Fruit fly (Drosophila melanogaster) whole organism, embryonic: ENCODE measurements around the gene CG2816.

ENCODE experiments used
- Blimp-1 ChIP-seq: fragments of 200-800 bp; sonication (Bioruptor generic); optimal IDR thresholded peaks from 3 replicates; lab custom pipeline; 2018; ENCODE audit warnings: missing biosample characterization, missing genetic modification characterization, mild to moderate bottlenecking, moderate library complexity, missing genetic modification reagents
- BtbVII ChIP-seq: fragments of 200-800 bp; sonication (Bioruptor generic); optimal IDR thresholded peaks from 3 replicates; lab custom pipeline; 2017; ENCODE audit warnings: missing biosample characterization, mild to moderate bottlenecking, missing genetic modification characterization
- CG1024 ChIP-seq: fragments of 200-800 bp; sonication (Bioruptor generic); IDR thresholded peaks from 2 replicates; pipeline ENCODE4 v1.3.6; 2022; ENCODE audit warnings: missing biosample characterization, missing genetic modification characterization
- CG10267 ChIP-seq: fragments of 200-800 bp; sonication (Bioruptor generic); optimal IDR thresholded peaks from 2 replicates; lab custom pipeline; 2018; ENCODE audit warnings: missing biosample characterization, mild to moderate bottlenecking, missing genetic modification characterization, moderate library complexity
- CG10654 ChIP-seq: fragments of 200-800 bp; sonication (Bioruptor generic); optimal IDR thresholded peaks from 2 replicates; lab custom pipeline; 2016; ENCODE audit warnings: missing biosample characterization, missing genetic modification characterization
- CG12744 ChIP-seq: fragments of 200-800 bp; sonication (Bioruptor generic); optimal IDR thresholded peaks from 2 replicates; lab custom pipeline; 2016; ENCODE audit warnings: missing biosample characterization, missing genetic modification characterization
- CG13424 ChIP-seq: fragments of 200-800 bp; sonication (Bioruptor generic); optimal IDR thresholded peaks from 2 replicates; lab custom pipeline; 2019; ENCODE audit warnings: missing biosample characterization, mild to moderate bottlenecking, missing genetic modification characterization, moderate library complexity
- CG14667 ChIP-seq: fragments of 200-800 bp; sonication (Bioruptor generic); IDR thresholded peaks from 2 replicates; pipeline ENCODE4 v1.3.6; 2022; ENCODE audit warnings: missing biosample characterization, missing genetic modification characterization
- CG15479 ChIP-seq: fragments of 200-800 bp; sonication (Bioruptor generic); optimal IDR thresholded peaks from 3 replicates; lab custom pipeline; 2019; ENCODE audit warnings: missing biosample characterization, mild to moderate bottlenecking, missing genetic modification characterization, moderate library complexity
- CG15514 ChIP-seq: fragments of 200-800 bp; sonication (Bioruptor generic); optimal IDR thresholded peaks from 3 replicates; lab custom pipeline; 2017; ENCODE audit warnings: missing biosample characterization, missing genetic modification characterization, mild to moderate bottlenecking, moderate library complexity, missing genetic modification reagents
- CG16863 ChIP-seq: fragments of 200-800 bp; sonication (Bioruptor generic); optimal IDR thresholded peaks from 3 replicates; lab custom pipeline; 2016; ENCODE audit warnings: missing biosample characterization, missing genetic modification characterization
- CG17359 ChIP-seq: fragments of 200-800 bp; sonication (Bioruptor generic); optimal IDR thresholded peaks from 3 replicates; lab custom pipeline; 2018; ENCODE audit warnings: missing biosample characterization, mild to moderate bottlenecking, missing genetic modification characterization, moderate library complexity
- CG17612 ChIP-seq: fragments of 200-800 bp; sonication (Bioruptor generic); IDR thresholded peaks from 2 replicates; pipeline ENCODE4 v1.3.6; 2022; ENCODE audit warnings: missing biosample characterization, missing genetic modification characterization
- CG2120 ChIP-seq: fragments of 200-800 bp; sonication (Bioruptor generic); optimal IDR thresholded peaks from 3 replicates; lab custom pipeline; 2016; ENCODE audit warnings: missing biosample characterization, missing genetic modification characterization
- CG3281 ChIP-seq: fragments of 200-800 bp; sonication (Bioruptor generic); optimal IDR thresholded peaks from 3 replicates; lab custom pipeline; 2017; ENCODE audit warnings: missing biosample characterization, mild to moderate bottlenecking, missing genetic modification characterization
- CG4424 ChIP-seq: fragments of 200-800 bp; sonication (Bioruptor generic); optimal IDR thresholded peaks from 3 replicates; lab custom pipeline; 2016; ENCODE audit warnings: missing biosample characterization, missing genetic modification characterization
- CG4820 ChIP-seq: fragments of 200-800 bp; sonication (Bioruptor generic); optimal IDR thresholded peaks from 3 replicates; lab custom pipeline; 2016; ENCODE audit warnings: missing biosample characterization, missing genetic modification characterization
- CG7928 ChIP-seq: fragments of 200-800 bp; sonication (Bioruptor generic); optimal IDR thresholded peaks from 2 replicates; lab custom pipeline; 2017; ENCODE audit warnings: missing biosample characterization, mild to moderate bottlenecking, missing genetic modification characterization
- CG9727 ChIP-seq: fragments of 200-800 bp; sonication (Bioruptor generic); optimal IDR thresholded peaks from 3 replicates; lab custom pipeline; 2017; ENCODE audit warnings: missing biosample characterization, mild to moderate bottlenecking, missing genetic modification characterization
- CG9797 ChIP-seq: fragments of 200-800 bp; sonication (Bioruptor generic); optimal IDR thresholded peaks from 3 replicates; lab custom pipeline; 2018; ENCODE audit warnings: missing biosample characterization, mild to moderate bottlenecking, missing genetic modification characterization
- Dll ChIP-seq: fragments of 200-800 bp; sonication (Bioruptor generic); IDR thresholded peaks from 4 replicates; pipeline ENCODE4 v1.3.6; 2022; ENCODE audit warnings: missing biosample characterization, missing genetic modification characterization; ENCODE audit not compliant: partially characterized antibody
- Doc3 ChIP-seq: fragments of 200-800 bp; sonication (Bioruptor generic); IDR thresholded peaks from 3 replicates; pipeline ENCODE4 v1.3.6; 2022; ENCODE audit warnings: missing biosample characterization, missing genetic modification characterization; ENCODE audit not compliant: partially characterized antibody
- Drgx ChIP-seq: fragments of 200-800 bp; sonication (Bioruptor generic); IDR thresholded peaks from 2 replicates; pipeline ENCODE4 v1.3.6; 2022; ENCODE audit warnings: missing biosample characterization, missing genetic modification characterization
- Hr39 ChIP-seq: fragments of >200 bp; optimal IDR thresholded peaks from 2 replicates; lab custom pipeline; 2017
- Med ChIP-seq: fragments of 200-800 bp; sonication (Bioruptor generic); peaks from one replicate; lab custom pipeline; 2016; ENCODE audit warnings: missing biosample characterization, missing genetic modification characterization, mild to moderate bottlenecking, inconsistent platforms, moderate library complexity
- Mes4 ChIP-seq: fragments of 200-800 bp; sonication (Bioruptor generic); optimal IDR thresholded peaks from 2 replicates; lab custom pipeline; 2016; ENCODE audit warnings: missing biosample characterization, missing genetic modification characterization
- Nf-YA ChIP-seq: fragments of 200-800 bp; sonication (Bioruptor generic); IDR thresholded peaks from 2 replicates; pipeline ENCODE4 v1.3.6; 2022; ENCODE audit warnings: missing biosample characterization, missing genetic modification characterization
- Nf-YC ChIP-seq: fragments of 200-800 bp; optimal IDR thresholded peaks from 3 replicates; lab custom pipeline; 2019; ENCODE audit warnings: missing biosample characterization, mild to moderate bottlenecking, missing genetic modification characterization, moderate library complexity
- Sox100B ChIP-seq: fragments of 200-800 bp; sonication (Bioruptor generic); optimal IDR thresholded peaks from 3 replicates; lab custom pipeline; 2018; ENCODE audit warnings: missing biosample characterization, mild to moderate bottlenecking, missing genetic modification characterization
- Sox102F ChIP-seq: fragments of 200-800 bp; sonication (Bioruptor generic); optimal IDR thresholded peaks from 2 replicates; lab custom pipeline; 2018; ENCODE audit warnings: missing biosample characterization, mild to moderate bottlenecking, missing genetic modification characterization, moderate library complexity
- Xrp1 ChIP-seq: fragments of 200-800 bp; sonication (Bioruptor generic); IDR thresholded peaks from 2 replicates; pipeline ENCODE4 v1.3.6; 2022; ENCODE audit warnings: missing biosample characterization, missing genetic modification characterization
- bsh ChIP-seq, 2 experiments: fragments of 200-800 bp; sonication (Bioruptor generic); optimal IDR thresholded peaks; 2 replicates each; lab custom pipeline; 2017 to 2018; ENCODE audit warnings: mild to moderate bottlenecking in 2 of 2, missing biosample characterization in 2 of 2, missing genetic modification characterization in 2 of 2, moderate library complexity in 1 of 2
- cg ChIP-seq: fragments of 200-800 bp; sonication (Bioruptor generic); optimal IDR thresholded peaks from 3 replicates; lab custom pipeline; 2019; ENCODE audit warnings: missing biosample characterization, mild to moderate bottlenecking, missing genetic modification characterization, moderate library complexity
- ci ChIP-seq: fragments of 200-800 bp; sonication (Bioruptor generic); IDR thresholded peaks from 3 replicates; pipeline ENCODE4 v1.3.6; 2022; ENCODE audit warnings: missing biosample characterization, missing genetic modification characterization
- cwo ChIP-seq: fragments of 200-800 bp; sonication (Bioruptor generic); optimal IDR thresholded peaks from 3 replicates; lab custom pipeline; 2017; ENCODE audit warnings: missing biosample characterization, missing genetic modification characterization, mild to moderate bottlenecking, moderate library complexity, missing genetic modification reagents
- dysf ChIP-seq: fragments of 200-800 bp; sonication (Bioruptor generic); IDR thresholded peaks from 3 replicates; pipeline ENCODE4 v1.3.6; 2022; ENCODE audit warnings: missing biosample characterization, missing genetic modification characterization
- fd96Cb ChIP-seq: fragments of 200-800 bp; sonication (Bioruptor generic); optimal IDR thresholded peaks from 2 replicates; lab custom pipeline; 2018; ENCODE audit warnings: missing biosample characterization, mild to moderate bottlenecking, missing genetic modification characterization, moderate library complexity
- gsb-n ChIP-seq: fragments of 200-800 bp; sonication (Bioruptor generic); optimal IDR thresholded peaks from 3 replicates; lab custom pipeline; 2018; ENCODE audit warnings: missing biosample characterization, mild to moderate bottlenecking, missing genetic modification characterization
- her ChIP-seq: fragments of 200-800 bp; sonication (Bioruptor generic); optimal IDR thresholded peaks from 2 replicates; lab custom pipeline; 2016; ENCODE audit warnings: missing biosample characterization, missing genetic modification characterization
- ind ChIP-seq: fragments of 200-800 bp; sonication (Bioruptor generic); optimal IDR thresholded peaks from 3 replicates; lab custom pipeline; 2016; ENCODE audit warnings: missing biosample characterization, missing genetic modification characterization
- knrl ChIP-seq: fragments of 200-800 bp; sonication (Bioruptor generic); IDR thresholded peaks from 3 replicates; pipeline ENCODE4 v1.3.6; 2022; ENCODE audit warnings: missing biosample characterization, missing genetic modification characterization; ENCODE audit not compliant: partially characterized antibody
- mam ChIP-seq: fragments of 200-800 bp; sonication (Bioruptor generic); optimal IDR thresholded peaks from 3 replicates; lab custom pipeline; 2016; ENCODE audit warnings: missing biosample characterization, missing genetic modification characterization
- p53 ChIP-seq: fragments of 200-800 bp; sonication (Bioruptor generic); optimal IDR thresholded peaks from 2 replicates; lab custom pipeline; 2016; ENCODE audit warnings: missing biosample characterization, missing genetic modification characterization
- pita ChIP-seq: fragments of 200-800 bp; sonication (Bioruptor generic); optimal IDR thresholded peaks from 2 replicates; lab custom pipeline; 2017; ENCODE audit warnings: missing biosample characterization, mild to moderate bottlenecking, missing genetic modification characterization
- scrt ChIP-seq: fragments of 200-800 bp; sonication (Bioruptor generic); optimal IDR thresholded peaks from 2 replicates; lab custom pipeline; 2018; ENCODE audit warnings: missing biosample characterization, mild to moderate bottlenecking, missing genetic modification characterization, moderate library complexity
- slou ChIP-seq: fragments of 200-800 bp; sonication (Bioruptor generic); optimal IDR thresholded peaks from 3 replicates; lab custom pipeline; 2016; ENCODE audit warnings: missing biosample characterization, missing genetic modification characterization
- toy ChIP-seq: fragments of 200-800 bp; sonication (Bioruptor generic); IDR thresholded peaks from 2 replicates; pipeline ENCODE4 v1.3.6; 2022; ENCODE audit warnings: missing biosample characterization, missing genetic modification characterization
- tup ChIP-seq: fragments of 200-800 bp; sonication (Bioruptor generic); optimal IDR thresholded peaks from 2 replicates; lab custom pipeline; 2016; ENCODE audit warnings: missing biosample characterization, mild to moderate bottlenecking, missing genetic modification characterization, moderate library complexity
- unpg ChIP-seq: fragments of 200-800 bp; sonication (Bioruptor generic); optimal IDR thresholded peaks from 3 replicates; lab custom pipeline; 2018; ENCODE audit warnings: missing biosample characterization, mild to moderate bottlenecking, missing genetic modification characterization, moderate library complexity
- yki ChIP-seq: fragments of >200 bp; optimal IDR thresholded peaks from 3 replicates; lab custom pipeline; 2018

The CG2816 gene

dm6 chr2L:3719414-3719959, 16.0 kb downstream of the CG2816 start (continued):
- TF ChIP-seq bsh (GFP tag; optimal IDR thresholded peaks at IDR 0.05; lab: Kevin White, UChicago) (peak in 1 of 2 experiments; percentile 43), CG14667 (no peak), CG12744 (GFP tag; lab: Kevin White, UChicago) (no peak), cg (GFP tag; lab: Kevin White, UChicago) (no peak), cwo (GFP tag; lab: Kevin White, UChicago) (peak; percentile 17), tup (no peak), CG4424 (peak; percentile 36), CG17612 (GFP tag; lab: Robert Waterston, UW) (no peak), unpg (no peak), her (no peak), CG7928 (no peak), Hr39 (lab: Kevin White, UChicago) (no peak), CG13424 (tag; lab: Kevin White, UChicago) (peak; percentile 31), Sox100B (peak; percentile 39), slou (GFP tag; lab: Kevin White, UChicago) (no peak), CG1024 (0 out of 2 replicates have a peak, but pooled peaks have one; percentile 14), toy (GFP tag; lab: Robert Waterston, UW) (no peak), Mes4 (GFP tag; lab: Kevin White, UChicago) (no peak), Drgx (GFP tag; lab: Robert Waterston, UW) (no peak), CG3281 (peak; percentile 59), CG16863 (GFP tag; lab: Kevin White, UChicago) (no peak), scrt (GFP tag; lab: Kevin White, UChicago) (peak; percentile 19), CG2120 (peak; percentile 46), fd96Cb (tag; lab: Kevin White, UChicago) (peak; percentile 26), p53 (no peak), mam (GFP tag; lab: Kevin White, UChicago) (peak; percentile 6), CG15514 (peak; percentile 1), Med (GFP tag; lab: Kevin White, UChicago) (peak; percentile 86), yki (lab: Kevin White, UChicago) (no peak), ind (GFP tag; lab: Kevin White, UChicago) (peak; percentile 9), CG10267 (tag; lab: Kevin White, UChicago) (no peak), CG15479 (GFP tag; lab: Kevin White, UChicago) (no peak), CG17359 (tag; lab: Kevin White, UChicago) (peak; percentile 39), CG10654 (GFP tag; lab: Kevin White, UChicago) (peak; percentile 8), CG4820 (GFP tag; lab: Kevin White, UChicago) (no peak), ci (no peak), Blimp-1 (no peak), Xrp1 (GFP tag; lab: Robert Waterston, UW) (0 out of 2 replicates have a peak, but pooled peaks have one; percentile 21), gsb-n (tag; lab: Kevin White, UChicago) (no peak), knrl (GFP tag; lab: Robert Waterston, UW) (no peak), pita (GFP tag; lab: Kevin White, UChicago) (no peak), Dll (GFP tag; lab: Robert Waterston, UW) (no peak), Nf-YC (tag; lab: Kevin White, UChicago) (no peak), Sox102F (GFP tag; lab: Kevin White, UChicago) (no peak), Nf-YA (GFP tag; lab: Robert Waterston, UW) (no peak), dysf (GFP tag; lab: Robert Waterston, UW) (peak; percentile 22; the same call in 1 of the 3 replicates), CG9797 (GFP tag; lab: Kevin White, UChicago) (no peak), CG9727 (GFP tag; lab: Kevin White, UChicago) (no peak), BtbVII (peak; percentile 36), Doc3 (GFP tag; lab: Robert Waterston, UW) (no peak)
